Worm (Caenorhabditis elegans) whole organism, young adult: ENCODE measurements around the gene C06H2.2.

ENCODE experiments used
- B0035.1 ChIP-seq: sonication (generic microtip); optimal IDR thresholded peaks from 2 replicates; lab custom pipeline; 2016; ENCODE audit warnings: missing genetic modification characterization, mild to moderate bottlenecking, missing compliant biosample characterization, missing genotype, missing genetic modification reagents
- F39B2.1 ChIP-seq: fragments of 200-800 bp; sonication (Bioruptor generic); IDR thresholded peaks from 2 replicates; pipeline ENCODE4 v1.3.6; 2022; ENCODE audit warnings: missing genetic modification reagents, missing genetic modification characterization, missing compliant biosample characterization
- F52B5.7 ChIP-seq: sonication (generic microtip); optimal IDR thresholded peaks from 2 replicates; lab custom pipeline; 2016; ENCODE audit warnings: mild to moderate bottlenecking, missing genetic modification characterization, missing compliant biosample characterization
- Y53G8AR.9 ChIP-seq: fragments of 200-800 bp; sonication (Bioruptor generic); conservative IDR thresholded peaks from 2 replicates; pipeline ENCODE4 v1.3.6; 2022; ENCODE audit warnings: missing genetic modification reagents, missing genetic modification characterization, missing compliant biosample characterization
- ZK185.1 ChIP-seq: sonication (generic microtip); optimal IDR thresholded peaks from 2 replicates; lab custom pipeline; 2016; ENCODE audit warnings: mild to moderate bottlenecking, missing genetic modification characterization, missing compliant biosample characterization; ENCODE audit not compliant: poor library complexity, severe bottlenecking
- dpl-1 ChIP-seq: fragments of 150-350 bp; optimal IDR thresholded peaks from 2 replicates; lab custom pipeline; 2014; ENCODE audit warnings: missing biosample characterization, missing genetic modification reagents, missing genetic modification characterization
- gei-17 ChIP-seq: fragments of 200-800 bp; sonication (Bioruptor generic); optimal IDR thresholded peaks from 2 replicates; lab custom pipeline; 2018; ENCODE audit warnings: mild to moderate bottlenecking, missing genetic modification characterization, missing compliant biosample characterization
- lin-35 ChIP-seq, 3 experiments: fragments of 150-350 bp in 2 of 3; sonication (generic microtip) in 1 of 3; optimal IDR thresholded peaks; 2 replicates each; lab custom pipeline; 2014 to 2018; ENCODE audit warnings: missing biosample characterization in 3 of 3, missing genetic modification characterization in 3 of 3, missing genetic modification reagents in 3 of 3
- lsy-27 ChIP-seq: sonication (generic microtip); optimal IDR thresholded peaks from 2 replicates; lab custom pipeline; 2017; ENCODE audit warnings: missing genetic modification characterization, mild to moderate bottlenecking, missing compliant biosample characterization, antibody characterized with exemption, missing genotype, borderline replicate concordance; ENCODE audit not compliant: insufficient read depth
- mcd-1 ChIP-seq: fragments of 200-800 bp; sonication (Bioruptor generic); IDR thresholded peaks from 2 replicates; pipeline ENCODE4 v1.3.6; 2022; ENCODE audit warnings: missing genetic modification reagents, missing genetic modification characterization, missing compliant biosample characterization
- sdz-38 ChIP-seq: sonication (generic microtip); optimal IDR thresholded peaks from 2 replicates; lab custom pipeline; 2016; ENCODE audit warnings: missing genotype, missing genetic modification characterization, missing compliant biosample characterization
- snpc-4 ChIP-seq, 5 experiments: fragments of 150-350 bp in 1 of 5; sonication (generic microtip) in 4 of 5; optimal IDR thresholded peaks; 2 replicates each; lab custom pipeline; 2014 to 2018; ENCODE audit warnings: missing genetic modification characterization in 5 of 5, missing biosample characterization in 3 of 5, antibody characterized with exemption in 2 of 5, mild to moderate bottlenecking in 2 of 5, missing compliant biosample characterization in 2 of 5, missing genotype in 2 of 5, moderate library complexity in 2 of 5, missing genetic modification reagents in 1 of 5
- sptf-2 ChIP-seq: fragments of 200-800 bp; sonication (Bioruptor generic); optimal IDR thresholded peaks from 2 replicates; lab custom pipeline; 2018; ENCODE audit warnings: mild to moderate bottlenecking, missing genetic modification characterization, missing compliant biosample characterization
- tbp1 ChIP-seq: fragments of 200-800 bp; sonication (Bioruptor generic); optimal IDR thresholded peaks from 2 replicates; lab custom pipeline; 2018; ENCODE audit warnings: mild to moderate bottlenecking, missing genetic modification characterization, missing compliant biosample characterization

- TF ChIP-seq mcd-1 (GFP tag; lab: Robert Waterston, UW) (no peak), B0035.1 (tag; lab: Kevin White, UChicago) (no peak), sptf-2 (no peak), dpl-1 (GFP tag; lab: Kevin White, UChicago) (no peak), lsy-27 (tag; lab: Kevin White, UChicago) (no peak), snpc-4 (GFP tag; optimal IDR thresholded peaks at IDR 0.05; lab: Kevin White, UChicago) (no peak), snpc-4 (tag; optimal IDR thresholded peaks at IDR 0.05; lab: Kevin White, UChicago) (no peak), lin-35 (GFP tag; optimal IDR thresholded peaks at IDR 0.05; lab: Kevin White, UChicago) (no peak), F39B2.1 (no peak), ZK185.1 (tag; lab: Kevin White, UChicago) (no peak), sdz-38 (tag; lab: Kevin White, UChicago) (no peak), tbp1 (GFP tag; lab: Kevin White, UChicago) (no peak), Y53G8AR.9 (GFP tag; lab: Robert Waterston, UW) (no peak), gei-17 (GFP tag; lab: Kevin White, UChicago) (no peak), F52B5.7 (no peak)
These were observed 30.5 kb downstream of the C06H2.2 start, which contains the start of gene srg-38 for ce11 chrV:11155553-11155952.
